Fruit fly (Drosophila melanogaster): ENCODE measurements around the gene CG14448.

Gene CG14448

dm6 chr3L:22749147-22749550 is 39.1 kb upstream of the CG14448 start, which contains the start of gene SPoCk (continued):
- TF ChIP-seq Oli (tag; optimal IDR thresholded peaks at IDR 0.05) = no peak
- no peak for TF ChIP-seq btn (GFP tag; optimal IDR thresholded peaks at IDR 0.05)
- TF ChIP-seq gfzf (GFP tag; optimal IDR thresholded peaks at IDR 0.05) = peak; percentile 74
- peak; percentile 60 for TF ChIP-seq CG9797 (GFP tag; optimal IDR thresholded peaks at IDR 0.05)
- TF ChIP-seq Hmr (GFP tag; optimal IDR thresholded peaks at IDR 0.05) = peak; percentile 24
- no peak for TF ChIP-seq hb (GFP tag; IDR thresholded peaks at IDR 0.05; ENCODE audit: partially characterized antibody)
- no peak for TF ChIP-seq grn (GFP tag; optimal IDR thresholded peaks at IDR 0.05)
- peak; percentile 66 for TF ChIP-seq stwl (tag; optimal IDR thresholded peaks at IDR 0.05)
- no peak for TF ChIP-seq HLH4C (GFP tag; IDR thresholded peaks at IDR 0.05; ENCODE audit: partially characterized antibody)
- no peak for TF ChIP-seq Hr3 (GFP tag; optimal IDR thresholded peaks at IDR 0.05)
- peak; percentile 52 for TF ChIP-seq CG15514 (GFP tag; optimal IDR thresholded peaks at IDR 0.05)
- peak; percentile 15 for TF ChIP-seq MESR4 (GFP tag; optimal IDR thresholded peaks at IDR 0.05)
- TF ChIP-seq CTCF (GFP tag; optimal IDR thresholded peaks at IDR 0.05) = peak; percentile 63
- no peak for TF ChIP-seq gsb-n (tag; optimal IDR thresholded peaks at IDR 0.05)
- peak; percentile 13 for TF ChIP-seq CG33213 (GFP tag; optimal IDR thresholded peaks at IDR 0.05)
- no peak for TF ChIP-seq ara (GFP tag; IDR thresholded peaks at IDR 0.05)
- TF ChIP-seq pzg (GFP tag; optimal IDR thresholded peaks at IDR 0.05) = peak; percentile 62
- TF ChIP-seq CG8281 (tag; optimal IDR thresholded peaks at IDR 0.05) = no peak
- no peak for TF ChIP-seq CG3847 (GFP tag; IDR thresholded peaks at IDR 0.05)
- TF ChIP-seq CG8290 (GFP tag; optimal IDR thresholded peaks at IDR 0.05) = no peak
- TF ChIP-seq CG8290 (tag; optimal IDR thresholded peaks at IDR 0.05) = peak in 1 of 2 experiments; percentile 24
- no peak for TF ChIP-seq dimm (GFP tag; IDR thresholded peaks at IDR 0.05)
- no peak for TF ChIP-seq sc (optimal IDR thresholded peaks at IDR 0.05)
- TF ChIP-seq sc (GFP tag; optimal IDR thresholded peaks at IDR 0.05) = no peak
- TF ChIP-seq CG12236 (GFP tag; optimal IDR thresholded peaks at IDR 0.05) = no peak
- peak; percentile 52 for TF ChIP-seq Ets65A (GFP tag)
- TF ChIP-seq klu (GFP tag; IDR thresholded peaks at IDR 0.05) = no peak

- no peak for TF ChIP-seq insv (GFP tag; optimal IDR thresholded peaks at IDR 0.05)
- peak; percentile 3 for TF ChIP-seq Deaf1 (tag; optimal IDR thresholded peaks at IDR 0.05)
- no peak for TF ChIP-seq CG3838 (GFP tag; optimal IDR thresholded peaks at IDR 0.05)
- no peak for TF ChIP-seq sob (GFP tag; IDR thresholded peaks at IDR 0.05)
- peak in 1 of 2 experiments; percentile 5 for TF ChIP-seq Hr51 (GFP tag; optimal IDR thresholded peaks at IDR 0.05)
- no peak for TF ChIP-seq GATAe (GFP tag; conservative IDR thresholded peaks at IDR 0.05)
- no peak for TF ChIP-seq da (GFP tag; optimal IDR thresholded peaks at IDR 0.05)
- TF ChIP-seq Ets65A (GFP tag) = peak; percentile 41
- no peak for TF ChIP-seq cato (GFP tag; optimal IDR thresholded peaks at IDR 0.05; ENCODE audit: borderline replicate concordance)
- TF ChIP-seq onecut (GFP tag; IDR thresholded peaks at IDR 0.05) = peak; percentile 97
- TF ChIP-seq CG14965 (GFP tag; optimal IDR thresholded peaks at IDR 0.05; ENCODE audit: borderline replicate concordance) = no peak
- peak; percentile 66 for TF ChIP-seq CG11504 (tag; optimal IDR thresholded peaks at IDR 0.05)
- no peak for TF ChIP-seq wor (GFP tag; IDR thresholded peaks at IDR 0.05)
- no peak for TF ChIP-seq CG43689 (GFP tag; IDR thresholded peaks at IDR 0.05)
- TF ChIP-seq CG4328 (GFP tag; optimal IDR thresholded peaks at IDR 0.05) = no peak
- no peak for TF ChIP-seq nmo (GFP tag; optimal IDR thresholded peaks at IDR 0.05)
- TF ChIP-seq nerfin-1 (tag; optimal IDR thresholded peaks at IDR 0.05) = peak; percentile 7
- TF ChIP-seq ken (GFP tag; IDR thresholded peaks at IDR 0.05) = no peak
- no peak for TF ChIP-seq HmgZ (tag; optimal IDR thresholded peaks at IDR 0.05)
- TF ChIP-seq CG4404 (GFP tag; IDR thresholded peaks at IDR 0.05) = no peak
- peak; percentile 29 for TF ChIP-seq CG13894 (tag; optimal IDR thresholded peaks at IDR 0.05)
- no peak for TF ChIP-seq bab2 (GFP tag; optimal IDR thresholded peaks at IDR 0.05)
Measured at dm6 chr3L:22749987-22750386, 38.3 kb upstream of the CG14448 start.

Data from whole organism, embryonic.